Worm (Caenorhabditis elegans) whole organism, late embryonic: ENCODE data around the gene wbp-2.

Experiments
- C38D4.7 ChIP-seq: fragments of 200-800 bp; sonication (Bioruptor generic); optimal IDR thresholded peaks from 2 replicates; lab custom pipeline; 2018; ENCODE audit warnings: mild to moderate bottlenecking, missing genetic modification characterization, moderate library complexity, missing compliant biosample characterization
- K09A11.1 ChIP-seq: sonication (generic microtip); optimal IDR thresholded peaks from 2 replicates; lab custom pipeline; 2017; ENCODE audit warnings: antibody characterized with exemption, mild to moderate bottlenecking, missing genetic modification characterization, missing compliant biosample characterization; ENCODE audit not compliant: insufficient read depth
- T23F11.4 ChIP-seq: fragments of 200-800 bp; sonication (Bioruptor generic); optimal IDR thresholded peaks from 2 replicates; lab custom pipeline; 2018; ENCODE audit warnings: mild to moderate bottlenecking, missing genetic modification characterization, missing compliant biosample characterization
- ceh-18 ChIP-seq: sonication (generic microtip); optimal IDR thresholded peaks from 2 replicates; lab custom pipeline; 2016; ENCODE audit warnings: missing genetic modification characterization, missing compliant biosample characterization
- ceh-19 ChIP-seq: fragments of 200-800 bp; sonication (Bioruptor generic); optimal IDR thresholded peaks from 2 replicates; lab custom pipeline; 2018; ENCODE audit warnings: mild to moderate bottlenecking, missing genetic modification characterization, missing compliant biosample characterization
- ceh-22 ChIP-seq: sonication (generic microtip); optimal IDR thresholded peaks from 2 replicates; lab custom pipeline; 2017; ENCODE audit warnings: missing biosample characterization, missing genetic modification characterization
- ceh-24 ChIP-seq: sonication (generic microtip); optimal IDR thresholded peaks from 2 replicates; lab custom pipeline; 2016; ENCODE audit warnings: mild to moderate bottlenecking, missing genetic modification characterization, missing compliant biosample characterization
- ceh-30 ChIP-seq: fragments of 150-350 bp; optimal IDR thresholded peaks from 2 replicates; lab custom pipeline; 2014; ENCODE audit warnings: missing biosample characterization, missing genetic modification characterization
- ceh-31 ChIP-seq: sonication (generic microtip); optimal IDR thresholded peaks from 2 replicates; lab custom pipeline; 2016; ENCODE audit warnings: missing genetic modification characterization, missing compliant biosample characterization
- ceh-34 ChIP-seq: sonication (generic microtip); optimal IDR thresholded peaks from 2 replicates; lab custom pipeline; 2016; ENCODE audit warnings: mild to moderate bottlenecking, missing genetic modification characterization, missing compliant biosample characterization
- ceh-45 ChIP-seq: fragments of 200-800 bp; sonication (Bioruptor generic); IDR thresholded peaks from 2 replicates; pipeline ENCODE4 v1.3.6; 2022; ENCODE audit warnings: missing genetic modification reagents, missing genetic modification characterization, missing compliant biosample characterization
- ceh-48 ChIP-seq: sonication (generic microtip); optimal IDR thresholded peaks from 2 replicates; lab custom pipeline; 2016; ENCODE audit warnings: missing genetic modification characterization, inconsistent platforms, missing compliant biosample characterization
- ceh-6 ChIP-seq: fragments of 200-800 bp; sonication (Bioruptor generic); optimal IDR thresholded peaks from 2 replicates; lab custom pipeline; 2018; ENCODE audit warnings: mild to moderate bottlenecking, missing genetic modification characterization, missing compliant biosample characterization
- dmd-4 ChIP-seq: sonication (generic microtip); optimal IDR thresholded peaks from 2 replicates; lab custom pipeline; 2016; ENCODE audit warnings: borderline replicate concordance, missing genetic modification characterization, missing compliant biosample characterization
- dve-1 ChIP-seq: sonication (generic microtip); optimal IDR thresholded peaks from 2 replicates; lab custom pipeline; 2017; ENCODE audit warnings: antibody characterized with exemption, mild to moderate bottlenecking, missing genetic modification characterization, missing compliant biosample characterization
- eyg-1 ChIP-seq: sonication (generic microtip); optimal IDR thresholded peaks from 2 replicates; lab custom pipeline; 2016; ENCODE audit warnings: missing genotype, missing genetic modification characterization, missing compliant biosample characterization
- fkh-10 ChIP-seq: fragments of 150-350 bp; optimal IDR thresholded peaks from 2 replicates; lab custom pipeline; 2014; ENCODE audit warnings: missing biosample characterization, missing genetic modification reagents, missing genetic modification characterization
- fkh-6 ChIP-seq: sonication (generic microtip); optimal IDR thresholded peaks from 2 replicates; lab custom pipeline; 2016; ENCODE audit warnings: missing genetic modification characterization, missing compliant biosample characterization
- gmeb-2 ChIP-seq: sonication (generic microtip); optimal IDR thresholded peaks from 2 replicates; lab custom pipeline; 2016; ENCODE audit warnings: missing genetic modification characterization, inconsistent platforms, missing compliant biosample characterization
- hlh-30 ChIP-seq: sonication (generic microtip); optimal IDR thresholded peaks from 2 replicates; lab custom pipeline; 2017; ENCODE audit warnings: antibody characterized with exemption, missing genetic modification characterization, missing compliant biosample characterization; ENCODE audit not compliant: insufficient read depth
- hlh-8 ChIP-seq: sonication (generic microtip); optimal IDR thresholded peaks from 2 replicates; lab custom pipeline; 2016; ENCODE audit warnings: missing genotype, missing genetic modification characterization, missing compliant biosample characterization
- lim-6 ChIP-seq: sonication (generic microtip); optimal IDR thresholded peaks from 2 replicates; lab custom pipeline; 2016; ENCODE audit warnings: missing genetic modification characterization, missing compliant biosample characterization
- nfya-1 ChIP-seq: sonication (generic microtip); optimal IDR thresholded peaks from 2 replicates; lab custom pipeline; 2017; ENCODE audit warnings: missing genetic modification characterization, mild to moderate bottlenecking, missing compliant biosample characterization, antibody characterized with exemption, moderate library complexity
- nhr-11 ChIP-seq: fragments of 150-350 bp; optimal IDR thresholded peaks from 2 replicates; lab custom pipeline; 2014; ENCODE audit warnings: missing biosample characterization, missing genetic modification characterization
- pat-9 ChIP-seq: fragments of 200-800 bp; sonication (Bioruptor generic); optimal IDR thresholded peaks from 2 replicates; lab custom pipeline; 2018; ENCODE audit warnings: mild to moderate bottlenecking, missing genetic modification characterization, moderate library complexity, missing compliant biosample characterization
- pax-1 ChIP-seq: fragments of 150-350 bp; optimal IDR thresholded peaks from 2 replicates; lab custom pipeline; 2014; ENCODE audit warnings: missing biosample characterization, missing genetic modification characterization
- pha-2 ChIP-seq: sonication (generic microtip); optimal IDR thresholded peaks from 2 replicates; lab custom pipeline; 2017; ENCODE audit warnings: mild to moderate bottlenecking, missing genetic modification characterization, missing compliant biosample characterization
- ref-2 ChIP-seq: sonication (generic microtip); optimal IDR thresholded peaks from 2 replicates; lab custom pipeline; 2016; ENCODE audit warnings: missing genetic modification characterization, missing compliant biosample characterization
- sox-2 ChIP-seq: fragments of 200-800 bp; sonication (Bioruptor generic); IDR thresholded peaks from 2 replicates; pipeline ENCODE4 v1.3.6; 2022; ENCODE audit warnings: missing genetic modification reagents, missing genetic modification characterization, missing compliant biosample characterization
- sox-4 ChIP-seq: sonication (generic microtip); optimal IDR thresholded peaks from 2 replicates; lab custom pipeline; 2017; ENCODE audit warnings: mild to moderate bottlenecking, missing genetic modification characterization, inconsistent platforms, missing compliant biosample characterization
- syd-9 ChIP-seq: sonication (generic microtip); optimal IDR thresholded peaks from 2 replicates; lab custom pipeline; 2016; ENCODE audit warnings: mild to moderate bottlenecking, missing genetic modification characterization, moderate library complexity, missing compliant biosample characterization
- tbx-2 ChIP-seq: sonication (generic microtip); optimal IDR thresholded peaks from 2 replicates; lab custom pipeline; 2016; ENCODE audit warnings: missing genetic modification characterization, missing compliant biosample characterization
- unc-3 ChIP-seq, 2 experiments: fragments of 200-800 bp in 1 of 2; sonication (Bioruptor generic) in 1 of 2; sonication (generic microtip) in 1 of 2; conservative IDR thresholded peaks in 1 of 2; optimal IDR thresholded peaks in 1 of 2; 2 replicates each; pipeline versions ENCODE4 v1.3.6 to Lab custom; 2016 to 2022; ENCODE audit warnings: missing compliant biosample characterization in 2 of 2, missing genetic modification characterization in 2 of 2, missing genetic modification reagents in 1 of 2
- unc-42 ChIP-seq: sonication (generic microtip); optimal IDR thresholded peaks from 2 replicates; lab custom pipeline; 2016; ENCODE audit warnings: missing genotype, missing genetic modification characterization, missing compliant biosample characterization
- unc-55 ChIP-seq: sonication (generic microtip); optimal IDR thresholded peaks from 2 replicates; lab custom pipeline; 2017; ENCODE audit warnings: missing biosample characterization, missing genetic modification reagents, missing genetic modification characterization
- zip-5 ChIP-seq: sonication (generic microtip); optimal IDR thresholded peaks from 2 replicates; lab custom pipeline; 2016; ENCODE audit warnings: missing genetic modification characterization, missing compliant biosample characterization
- ztf-16 ChIP-seq: sonication (generic microtip); optimal IDR thresholded peaks from 2 replicates; lab custom pipeline; 2017; ENCODE audit warnings: missing genetic modification characterization, missing compliant biosample characterization

wbp-2 gene

ce11 chrII:9352669-9353068 lies 23.1 kb downstream of the wbp-2 start, which contains the start of the genes sdhb-1 and cup-15:
Gene sdhb-1, minus strand, starts transcription at chrII:9352731.
Gene cup-15, plus strand, starts transcription at chrII:9353000.
- TF ChIP-seq zip-5 (tag; lab: Kevin White, UChicago) = no peak

- peak; percentile 7 for TF ChIP-seq unc-42
- peak; percentile 54 for TF ChIP-seq hlh-30 (tag; lab: Kevin White, UChicago)
- TF ChIP-seq pat-9 (tag; lab: Kevin White, UChicago) = no peak
- TF ChIP-seq ztf-16 (tag; lab: Kevin White, UChicago) = no peak
- peak; percentile 30 for TF ChIP-seq ref-2 (tag; lab: Kevin White, UChicago)
- peak; percentile 55 for TF ChIP-seq ceh-34
- TF ChIP-seq hlh-8 (tag; lab: Kevin White, UChicago) = no peak
- TF ChIP-seq unc-55 (GFP tag; lab: Kevin White, UChicago) = peak; percentile 18
- no peak for TF ChIP-seq ceh-30 (tag; lab: Kevin White, UChicago)
- TF ChIP-seq tbx-2 = peak; percentile 38
- 0 out of 2 replicates have a peak, but pooled peaks have one; percentile 18 for TF ChIP-seq unc-3 (GFP tag; conservative IDR thresholded peaks at IDR 0.05; lab: Robert Waterston, UW)
- TF ChIP-seq unc-3 (tag; optimal IDR thresholded peaks at IDR 0.05; lab: Kevin White, UChicago) = no peak
- peak; percentile 74 for TF ChIP-seq ceh-18 (tag; lab: Kevin White, UChicago)
- TF ChIP-seq ceh-31 (tag; lab: Kevin White, UChicago) = peak; percentile 26
- peak; percentile 69 for TF ChIP-seq nfya-1
- no peak for TF ChIP-seq ceh-48 (tag; lab: Kevin White, UChicago)
- no peak for TF ChIP-seq C38D4.7
- TF ChIP-seq sox-4 (tag; lab: Kevin White, UChicago) = no peak
- no peak for TF ChIP-seq dmd-4 (tag; lab: Kevin White, UChicago)
- TF ChIP-seq T23F11.4 (GFP tag; lab: Kevin White, UChicago) = no peak
- TF ChIP-seq dve-1 (tag; lab: Kevin White, UChicago) = peak; percentile 2
- TF ChIP-seq nhr-11 (tag; lab: Kevin White, UChicago) = no peak
- TF ChIP-seq pax-1 = no peak
- peak; percentile 12 for TF ChIP-seq ceh-22
- no peak for TF ChIP-seq ceh-24 (tag; lab: Kevin White, UChicago)
- TF ChIP-seq fkh-6 (tag; lab: Kevin White, UChicago) = no peak
- TF ChIP-seq ceh-19 (GFP tag; lab: Kevin White, UChicago) = peak; percentile 32
- TF ChIP-seq ceh-6 (GFP tag; lab: Kevin White, UChicago) = no peak
- no peak for TF ChIP-seq lim-6 (tag; lab: Kevin White, UChicago)
- TF ChIP-seq syd-9 (tag; lab: Kevin White, UChicago) = no peak
Measured at ce11 chrII:9356723-9357122, 27.1 kb downstream of the wbp-2 start.

ce11 chrII:9358230-9358629 lies 28.7 kb downstream of the wbp-2 start, which contains the start of gene mel-11:
Gene mel-11, plus strand, starts transcription at chrII:9358530.
- TF ChIP-seq syd-9 (tag; lab: Kevin White, UChicago) = no peak
- no peak for TF ChIP-seq gmeb-2 (tag; lab: Kevin White, UChicago)
- no peak for TF ChIP-seq unc-42
- TF ChIP-seq fkh-10 (GFP tag; lab: Kevin White, UChicago) = no peak
- TF ChIP-seq K09A11.1 (tag; lab: Kevin White, UChicago) = no peak
- no peak for TF ChIP-seq fkh-6 (tag; lab: Kevin White, UChicago)
- TF ChIP-seq hlh-8 (tag; lab: Kevin White, UChicago) = no peak
- no peak for TF ChIP-seq ceh-31 (tag; lab: Kevin White, UChicago)
- no peak for TF ChIP-seq nhr-11 (tag; lab: Kevin White, UChicago)
- TF ChIP-seq ceh-30 (tag; lab: Kevin White, UChicago) = no peak
- TF ChIP-seq zip-5 (tag; lab: Kevin White, UChicago) = no peak
- no peak for TF ChIP-seq ceh-45 (GFP tag; lab: Robert Waterston, UW)
- no peak for TF ChIP-seq unc-55 (GFP tag; lab: Kevin White, UChicago)
- TF ChIP-seq ceh-18 (tag; lab: Kevin White, UChicago) = no peak
- TF ChIP-seq sox-2 (GFP tag; lab: Robert Waterston, UW) = no peak
- TF ChIP-seq ceh-48 (tag; lab: Kevin White, UChicago) = no peak
- TF ChIP-seq eyg-1 (tag; lab: Kevin White, UChicago) = no peak
- TF ChIP-seq pha-2 (tag; lab: Kevin White, UChicago) = no peak
